Worm (Caenorhabditis elegans) whole organism, young adult: Measurements from ENCODE around the gene F16G10.11.

ENCODE experiments used
- lsy-27 ChIP-seq: sonication (generic microtip); optimal IDR thresholded peaks from 2 replicates; lab custom pipeline; 2017; ENCODE audit warnings: missing genetic modification characterization, mild to moderate bottlenecking, missing compliant biosample characterization, antibody characterized with exemption, missing genotype, borderline replicate concordance; ENCODE audit not compliant: insufficient read depth
- unc-62 ChIP-seq: fragments of 150-350 bp; optimal IDR thresholded peaks from 2 replicates; lab custom pipeline; 2014; ENCODE audit warnings: missing biosample characterization, missing genetic modification reagents, missing genetic modification characterization

- TF ChIP-seq unc-62: no peak
- TF ChIP-seq lsy-27 (tag; lab: Kevin White, UChicago): no peak
Measured at ce11 chrII:2398884-2399283, 5.2 kb upstream of the F16G10.11 start, which contains the start of gene F16G10.14.
